Worm (Caenorhabditis elegans) whole organism, L1 larva: ENCODE measurements around the gene nhr-260.

ENCODE experiments used
- F16B12.6 ChIP-seq: fragments of 150-350 bp; optimal IDR thresholded peaks from 2 replicates; lab custom pipeline; 2014; ENCODE audit warnings: missing biosample characterization, missing genetic modification characterization
- ama-1 ChIP-seq: fragments of 150-350 bp; optimal IDR thresholded peaks from 2 replicates; lab custom pipeline; 2014
- blmp-1 ChIP-seq: fragments of 150-350 bp; optimal IDR thresholded peaks from 2 replicates; lab custom pipeline; 2014; ENCODE audit warnings: missing biosample characterization, missing genetic modification characterization
- ceh-63 ChIP-seq: fragments of 200-800 bp; sonication (Bioruptor generic); optimal IDR thresholded peaks from 2 replicates; lab custom pipeline; 2018; ENCODE audit warnings: mild to moderate bottlenecking, missing genetic modification characterization, missing compliant biosample characterization
- fkh-10 ChIP-seq: sonication (generic microtip); optimal IDR thresholded peaks from 2 replicates; lab custom pipeline; 2017; ENCODE audit warnings: missing biosample characterization, missing genetic modification reagents, missing genetic modification characterization
- hlh-17 ChIP-seq: fragments of 200-800 bp; sonication (Bioruptor generic); optimal IDR thresholded peaks from 2 replicates; lab custom pipeline; 2018; ENCODE audit warnings: missing genetic modification characterization, mild to moderate bottlenecking, missing compliant biosample characterization, moderate library complexity, borderline replicate concordance
- nhr-12 ChIP-seq: sonication (generic microtip); optimal IDR thresholded peaks from 2 replicates; lab custom pipeline; 2017; ENCODE audit warnings: missing biosample characterization, missing genetic modification characterization
- nhr-76 ChIP-seq: sonication (generic microtip); optimal IDR thresholded peaks from 2 replicates; lab custom pipeline; 2017; ENCODE audit warnings: missing biosample characterization, missing genetic modification characterization
- nhr-77 ChIP-seq: fragments of 150-350 bp; optimal IDR thresholded peaks from 2 replicates; lab custom pipeline; 2014; ENCODE audit warnings: missing biosample characterization, missing genetic modification characterization
- sox-4 ChIP-seq: sonication (generic microtip); optimal IDR thresholded peaks from 2 replicates; lab custom pipeline; 2016; ENCODE audit warnings: missing genetic modification characterization, missing compliant biosample characterization
- sptf-1 ChIP-seq: fragments of 150-350 bp; optimal IDR thresholded peaks from 2 replicates; lab custom pipeline; 2014; ENCODE audit warnings: missing biosample characterization, missing genetic modification characterization
- unc-62 ChIP-seq: fragments of 150-350 bp; optimal IDR thresholded peaks from 2 replicates; lab custom pipeline; 2014; ENCODE audit warnings: missing biosample characterization, missing genetic modification reagents, missing genetic modification characterization
- ztf-11 ChIP-seq, 2 experiments: sonication (generic microtip); optimal IDR thresholded peaks; 2 replicates each; lab custom pipeline; 2016 to 2017; ENCODE audit warnings: missing genetic modification characterization in 2 of 2, missing biosample characterization in 1 of 2, missing compliant biosample characterization in 1 of 2

ce11 chrV:1476284-1476792, 35.1 kb downstream of the nhr-260 start:
- TF ChIP-seq ceh-63 (GFP tag; lab: Kevin White, UChicago) (no peak), sox-4 (tag; lab: Kevin White, UChicago) (no peak), ama-1 (lab: Kevin White, UChicago) (no peak), nhr-12 (tag; lab: Kevin White, UChicago) (no peak), hlh-17 (GFP tag; lab: Kevin White, UChicago) (no peak), F16B12.6 (tag; lab: Kevin White, UChicago) (no peak), blmp-1 (tag; lab: Kevin White, UChicago) (no peak), fkh-10 (GFP tag; lab: Kevin White, UChicago) (no peak), unc-62 (GFP tag; lab: Kevin White, UChicago) (no peak), nhr-76 (tag; lab: Kevin White, UChicago) (no peak), ztf-11 (tag; optimal IDR thresholded peaks at IDR 0.05; lab: Kevin White, UChicago) (no peak), nhr-77 (no peak), sptf-1 (tag; lab: Kevin White, UChicago) (no peak)
